Fruit fly (Drosophila melanogaster): ENCODE results near the gene CG42331.

DNA sequence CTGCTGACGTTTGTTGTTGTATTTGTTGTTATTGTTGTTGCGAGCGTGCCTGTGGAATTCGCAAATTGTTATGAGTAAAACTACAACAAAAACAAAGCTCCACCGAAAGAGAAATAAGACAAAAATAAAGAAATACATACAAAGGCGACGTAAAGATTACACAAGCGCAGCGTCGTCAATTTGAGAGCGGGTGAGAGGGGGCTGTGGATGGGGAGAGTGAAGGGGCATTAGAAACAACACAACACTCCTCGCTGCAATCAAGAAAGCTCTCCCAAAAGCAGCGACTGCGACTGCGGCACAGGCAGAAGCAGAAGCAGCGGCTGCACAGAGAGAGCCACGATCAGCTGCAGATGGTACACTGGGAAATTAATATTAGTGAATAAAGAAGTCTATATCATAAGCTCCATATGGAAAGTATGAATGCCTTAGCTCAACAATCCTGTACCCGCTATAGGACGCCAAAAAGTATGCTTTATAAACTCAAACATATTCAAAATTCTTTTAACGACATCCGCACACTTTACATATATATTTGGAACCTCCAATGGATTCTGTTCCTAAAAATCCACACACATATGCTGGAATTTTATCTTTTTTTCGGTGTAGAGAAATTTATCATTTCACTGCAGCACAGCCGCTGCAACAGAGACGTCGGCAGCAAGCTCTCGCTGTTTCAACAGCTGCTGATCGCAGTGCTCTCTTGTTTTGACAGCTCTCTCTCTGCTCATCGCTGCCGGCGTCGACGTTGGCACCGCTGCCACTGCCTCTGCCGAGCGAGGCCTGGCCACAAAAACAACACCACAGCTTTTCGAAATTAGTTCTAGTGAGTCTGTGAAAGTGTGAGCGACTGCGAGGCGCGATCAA is 3.2 kb upstream of the CG42331 start, which contains the start of gene CG13631:
- TF ChIP-seq CG34406 (GFP tag; optimal IDR thresholded peaks at IDR 0.05) (peak; percentile 96), CG6792 (GFP tag; optimal IDR thresholded peaks at IDR 0.05) (peak; percentile 97), eg (GFP tag; IDR thresholded peaks at IDR 0.05) (peak; percentile 97), Sox15 (GFP tag; optimal IDR thresholded peaks at IDR 0.05) (peak; percentile 95), CG11902 (GFP tag; optimal IDR thresholded peaks at IDR 0.05) (peak; percentile 96), CG16779 (tag; optimal IDR thresholded peaks at IDR 0.05) (peak; percentile 91), lz (GFP tag; optimal IDR thresholded peaks at IDR 0.05) (peak; percentile 98), fd85E (GFP tag; optimal IDR thresholded peaks at IDR 0.05) (peak; percentile 80), Met (GFP tag; optimal IDR thresholded peaks at IDR 0.05) (peak; percentile 96)
